Fruit fly (Drosophila melanogaster): ENCODE results near the gene CG34116.

Gene CG34116

DNA sequence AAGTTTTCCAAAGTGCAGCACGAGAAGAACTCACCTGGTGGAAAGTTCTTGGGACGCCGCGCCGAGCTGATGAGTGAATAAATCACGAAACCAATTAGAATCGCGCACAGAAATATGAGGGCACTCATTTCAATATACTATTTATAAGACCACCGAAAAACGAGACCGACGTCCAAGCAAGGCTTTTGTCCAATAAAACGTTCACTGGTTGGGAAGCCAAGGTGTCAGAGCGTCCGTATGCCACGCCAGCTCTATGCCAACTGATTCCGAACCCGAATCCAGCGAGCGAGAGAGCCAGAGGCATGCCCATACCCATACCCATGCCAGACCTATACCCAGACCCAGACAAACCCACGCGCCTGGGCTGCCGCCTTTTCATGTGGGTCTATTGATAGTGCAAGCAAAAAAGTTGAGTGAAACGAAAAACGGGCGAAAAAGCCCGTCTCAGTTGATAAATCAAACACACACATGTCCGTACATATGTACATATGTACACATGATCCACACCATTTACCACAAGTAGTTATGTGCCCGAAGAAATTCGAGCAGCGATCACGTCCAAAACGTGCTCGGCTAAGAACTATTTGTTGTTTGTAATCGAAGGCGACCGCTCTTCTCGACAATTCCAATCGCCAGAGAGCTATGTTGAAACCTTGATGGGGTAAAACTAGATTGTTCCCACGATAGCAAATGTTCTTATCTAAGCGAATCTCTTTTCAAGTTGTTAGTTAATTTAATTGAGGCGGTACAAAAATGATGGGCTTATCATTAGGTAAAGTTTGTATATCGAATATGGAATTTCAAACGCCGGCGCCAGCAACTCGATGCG, 7.5 kb upstream of the CG34116 start, which contains the start of gene Cyp305a1:
Gene Cyp305a1 (minus strand): TSS at position 265 of the 829 bp plus-strand sequence.
- TF ChIP-seq ss (GFP tag; optimal IDR thresholded peaks at IDR 0.05), result no peak
- no peak for TF ChIP-seq cyc (GFP tag; optimal IDR thresholded peaks at IDR 0.05)
- peak; percentile 82 for TF ChIP-seq fkh (GFP tag; optimal IDR thresholded peaks at IDR 0.05)
- no peak for TF ChIP-seq CG4318 (GFP tag; optimal IDR thresholded peaks at IDR 0.05)

dm6 chr3L:19812491-19812890, 6.7 kb upstream of the CG34116 start:
- TF ChIP-seq Blimp-1 (GFP tag; optimal IDR thresholded peaks at IDR 0.05) (no peak), Gug (GFP tag; IDR thresholded peaks at IDR 0.05) (no peak), fd59A (GFP tag; optimal IDR thresholded peaks at IDR 0.05) (no peak), CG3919 (GFP tag; optimal IDR thresholded peaks at IDR 0.05) (no peak), CG8632 (GFP tag; optimal IDR thresholded peaks at IDR 0.05) (no peak), Eip78C (GFP tag) (no peak), Hr4 (GFP tag; optimal IDR thresholded peaks at IDR 0.05) (no peak), CG15336 (GFP tag; IDR thresholded peaks at IDR 0.05) (no peak), esn (GFP tag; optimal IDR thresholded peaks at IDR 0.05) (no peak), cyc (GFP tag; optimal IDR thresholded peaks at IDR 0.05) (no peak), acj6 (GFP tag; optimal IDR thresholded peaks at IDR 0.05) (no peak), CG31627 (GFP tag; optimal IDR thresholded peaks at IDR 0.05) (no peak), CG11294 (GFP tag; IDR thresholded peaks at IDR 0.05) (no peak), CG34406 (GFP tag; optimal IDR thresholded peaks at IDR 0.05) (no peak), CG4318 (GFP tag; optimal IDR thresholded peaks at IDR 0.05) (no peak), vri (GFP tag; optimal IDR thresholded peaks at IDR 0.05) (no peak), CG3032 (tag; optimal IDR thresholded peaks at IDR 0.05) (no peak), Eip75B (GFP tag; optimal IDR thresholded peaks at IDR 0.05) (no peak)

DNA sequence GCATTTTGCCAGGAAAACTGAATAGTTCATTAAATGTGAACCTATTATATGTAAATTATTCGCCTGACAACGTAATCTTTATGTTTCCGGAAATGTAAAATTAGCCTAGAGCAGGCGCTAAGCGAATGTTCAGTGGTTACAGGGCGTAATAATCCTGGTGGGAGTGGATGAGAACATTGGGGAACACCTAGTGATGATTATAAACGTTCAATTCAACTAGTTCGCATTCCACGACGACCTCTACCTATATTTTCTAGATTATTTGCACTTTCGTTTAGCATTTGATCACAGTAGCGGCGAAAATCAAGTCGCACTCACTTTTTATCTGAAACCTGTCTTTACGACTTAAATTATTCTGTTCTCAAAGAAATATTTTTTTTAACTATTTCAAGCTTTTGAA, 1.7 kb upstream of the CG34116 start:
- no peak for TF ChIP-seq CG6163 (GFP tag; IDR thresholded peaks at IDR 0.05)
- no peak for TF ChIP-seq lz (GFP tag; optimal IDR thresholded peaks at IDR 0.05)
- no peak for TF ChIP-seq spab (GFP tag; optimal IDR thresholded peaks at IDR 0.05)
- no peak for TF ChIP-seq Met (GFP tag; optimal IDR thresholded peaks at IDR 0.05)
- no peak for TF ChIP-seq svp (GFP tag)
- no peak for TF ChIP-seq CG34406 (GFP tag; optimal IDR thresholded peaks at IDR 0.05)
- no peak for TF ChIP-seq Sox102F (GFP tag; optimal IDR thresholded peaks at IDR 0.05)
- no peak for TF ChIP-seq CG9139 (GFP tag; optimal IDR thresholded peaks at IDR 0.05)
- no peak for TF ChIP-seq Smox (GFP tag; optimal IDR thresholded peaks at IDR 0.05)
- TF ChIP-seq CG11902 (GFP tag; optimal IDR thresholded peaks at IDR 0.05), result no peak
- no peak for TF ChIP-seq esn (GFP tag; optimal IDR thresholded peaks at IDR 0.05)
- TF ChIP-seq dac (GFP tag; optimal IDR thresholded peaks at IDR 0.05), result no peak
- no peak for TF ChIP-seq achi (GFP tag; optimal IDR thresholded peaks at IDR 0.05)
- TF ChIP-seq CG11294 (GFP tag; IDR thresholded peaks at IDR 0.05), result no peak
- no peak for TF ChIP-seq CG7368 (GFP tag; optimal IDR thresholded peaks at IDR 0.05)
- no peak for TF ChIP-seq Sox14 (GFP tag; optimal IDR thresholded peaks at IDR 0.05)
- TF ChIP-seq CG32006 (GFP tag; optimal IDR thresholded peaks at IDR 0.05), result no peak

DNA sequence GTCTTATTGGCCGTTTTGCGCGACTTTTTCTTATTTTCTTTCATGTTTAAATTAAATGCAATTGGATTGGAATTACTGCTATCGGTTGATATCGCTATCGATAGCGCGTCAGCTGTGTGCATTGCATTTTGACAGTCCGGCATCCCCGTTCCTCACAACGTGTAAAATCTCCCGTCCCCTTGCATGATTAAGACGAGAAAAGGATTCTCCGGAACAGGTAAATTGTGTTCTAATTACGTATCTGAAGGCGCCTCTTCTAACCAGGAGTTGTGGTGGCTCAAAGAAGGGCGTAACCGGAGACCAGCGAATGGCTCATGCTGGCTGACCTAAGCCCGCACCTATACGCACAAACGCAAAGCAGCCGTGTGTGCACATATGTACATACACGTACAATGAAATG, 1.3 kb upstream of the CG34116 start, which contains the start of the genes CG14104 and Kap-alpha1:
Gene CG14104 (minus strand): TSS at position 97 of the 400 bp plus-strand sequence.
Gene Kap-alpha1 (plus strand): TSS at position 130 of the 400 bp plus-strand sequence.
- TF ChIP-seq Hr38 (GFP tag; optimal IDR thresholded peaks at IDR 0.05) (no peak), esn (GFP tag; optimal IDR thresholded peaks at IDR 0.05) (peak; percentile 4), CG6163 (GFP tag; IDR thresholded peaks at IDR 0.05) (no peak), CG3032 (tag; optimal IDR thresholded peaks at IDR 0.05) (no peak), pdm3 (GFP tag; optimal IDR thresholded peaks at IDR 0.05) (no peak), net (GFP tag; optimal IDR thresholded peaks at IDR 0.05) (no peak), Sox102F (GFP tag; optimal IDR thresholded peaks at IDR 0.05) (no peak), CG10669 (GFP tag; optimal IDR thresholded peaks at IDR 0.05) (no peak), CG6854 (GFP tag; optimal IDR thresholded peaks at IDR 0.05) (peak; percentile 23)
